Fruit fly (Drosophila melanogaster): ENCODE data around the gene ds.

DNA sequence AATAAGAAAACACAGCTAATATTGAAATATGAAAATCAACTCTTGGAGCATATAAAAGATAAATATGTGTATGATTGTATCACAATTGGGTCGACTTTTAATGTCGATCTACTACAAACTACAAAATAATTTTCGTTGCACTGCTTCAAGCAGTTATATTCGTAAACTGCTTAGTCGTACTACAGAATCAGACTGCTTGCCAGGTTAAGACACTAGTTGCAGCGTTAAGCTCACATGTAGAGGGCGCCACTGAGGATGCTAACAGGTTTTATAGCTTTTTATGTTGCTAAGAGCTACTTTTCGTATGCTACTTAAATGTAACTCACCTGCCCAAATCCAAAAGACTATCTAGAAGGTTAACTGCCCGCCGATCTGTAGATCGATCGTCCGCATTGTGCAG lies 25.2 kb upstream of the ds start:
- TF ChIP-seq CG32121 (GFP tag; IDR thresholded peaks at IDR 0.05) (no peak), EcR (GFP tag; optimal IDR thresholded peaks at IDR 0.05) (no peak), CG17806 (tag; optimal IDR thresholded peaks at IDR 0.05) (no peak), CG8159 (tag; optimal IDR thresholded peaks at IDR 0.05) (no peak), CG10348 (GFP tag; IDR thresholded peaks at IDR 0.05) (no peak), CG9948 (tag; optimal IDR thresholded peaks at IDR 0.05) (no peak), D1 (tag; optimal IDR thresholded peaks at IDR 0.05) (peak; percentile 15), CG4496 (GFP tag; IDR thresholded peaks at IDR 0.05) (no peak), Snoo (tag; optimal IDR thresholded peaks at IDR 0.05) (no peak), CG8301 (tag; optimal IDR thresholded peaks at IDR 0.05) (no peak), rn (GFP tag; IDR thresholded peaks at IDR 0.05) (no peak), Pif1B (GFP tag; optimal IDR thresholded peaks at IDR 0.05) (no peak), fd96Ca (GFP tag; IDR thresholded peaks at IDR 0.05) (no peak)

Data from whole organism, pupa.